Worm (Caenorhabditis elegans): ENCODE results near the gene mcm-6.

Gene mcm-6

DNA sequence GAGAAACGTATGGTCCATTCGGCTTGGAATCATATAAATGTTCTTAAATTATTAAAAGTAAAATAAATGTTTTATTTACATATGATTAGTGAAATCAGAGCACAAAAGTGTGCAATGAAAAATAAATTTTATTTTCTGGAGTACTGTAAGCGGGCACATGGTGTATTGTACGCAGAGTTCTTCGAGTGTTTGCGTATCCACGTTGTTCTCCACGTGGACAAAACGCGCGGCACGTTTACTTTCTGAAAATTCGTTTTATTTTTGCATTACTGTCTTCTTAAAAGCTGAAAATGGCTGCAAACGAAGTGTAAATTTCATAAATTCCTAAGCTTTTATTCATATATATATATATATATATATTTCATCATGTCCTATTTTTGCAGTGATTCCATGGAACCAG lies 38.4 kb downstream of the mcm-6 start:
- TF ChIP-seq tbx-2 (tag; optimal IDR thresholded peaks at IDR 0.05) (no peak), ztf-16 (tag; optimal IDR thresholded peaks at IDR 0.05) (no peak), ceh-6 (GFP tag; optimal IDR thresholded peaks at IDR 0.05) (no peak), ceh-34 (tag; optimal IDR thresholded peaks at IDR 0.05) (no peak), ceh-22 (tag; optimal IDR thresholded peaks at IDR 0.05) (no peak), che-1 (tag; optimal IDR thresholded peaks at IDR 0.05) (no peak), npax-4 (tag; optimal IDR thresholded peaks at IDR 0.05) (no peak), sox-4 (tag; optimal IDR thresholded peaks at IDR 0.05) (no peak), hlh-30 (tag; optimal IDR thresholded peaks at IDR 0.05; ENCODE audit: insufficient read depth) (no peak), elt-4 (tag; optimal IDR thresholded peaks at IDR 0.05) (no peak)

- no peak for TF ChIP-seq ref-2 (tag; optimal IDR thresholded peaks at IDR 0.05)
- no peak for TF ChIP-seq pat-9 (tag; optimal IDR thresholded peaks at IDR 0.05)
- TF ChIP-seq syd-9 (tag; optimal IDR thresholded peaks at IDR 0.05), result no peak
- TF ChIP-seq sdc-2 (tag; optimal IDR thresholded peaks at IDR 0.05), result no peak
- TF ChIP-seq ceh-6 (GFP tag; optimal IDR thresholded peaks at IDR 0.05), result no peak
- no peak for TF ChIP-seq pros-1 (tag; optimal IDR thresholded peaks at IDR 0.05)
- TF ChIP-seq mec-3 (tag; optimal IDR thresholded peaks at IDR 0.05; ENCODE audit: borderline replicate concordance), result no peak
- no peak for TF ChIP-seq pqm-1 (tag; optimal IDR thresholded peaks at IDR 0.05)
- TF ChIP-seq ceh-9 (tag; optimal IDR thresholded peaks at IDR 0.05), result no peak
These were observed 40.7 kb downstream of the mcm-6 start, which contains the start of gene K11H3.8 for ce11 chrIII:9834888-9835287. Gene K11H3.8, plus strand, starts transcription at chrIII:9835188.

- no peak for TF ChIP-seq F13H6.1 (tag; optimal IDR thresholded peaks at IDR 0.05)
These were observed 49.5 kb downstream of the mcm-6 start, which contains the start of gene K11H3.5 for ce11 chrIII:9843715-9844114. Gene K11H3.5, plus strand, starts transcription at chrIII:9843768.

DNA sequence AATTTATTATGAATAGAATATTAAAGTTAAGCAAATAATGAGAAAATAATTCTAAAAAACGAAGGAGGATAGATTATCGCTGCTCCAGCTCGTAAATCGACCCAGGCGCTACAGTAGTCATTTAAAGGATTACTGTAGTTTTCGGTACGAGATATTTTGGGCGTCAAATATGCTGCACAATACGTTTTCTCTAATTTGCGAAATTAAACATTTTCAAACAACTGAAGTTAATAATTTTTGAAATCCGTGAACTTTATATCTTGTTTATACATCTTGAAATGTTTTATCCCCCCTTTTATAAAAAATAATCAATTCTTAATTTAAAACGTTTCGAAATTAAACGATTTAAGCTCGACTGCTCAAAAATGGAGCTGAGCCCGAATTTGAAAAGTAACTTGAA lies 51.9 kb downstream of the mcm-6 start, which contains the start of gene K11H3.2:
Gene K11H3.2, plus strand, starts transcription at position 301 of the 400 bp plus-strand sequence.
- no peak for TF ChIP-seq ceh-9 (tag; optimal IDR thresholded peaks at IDR 0.05)
- TF ChIP-seq lim-6 (tag; optimal IDR thresholded peaks at IDR 0.05), result no peak
- TF ChIP-seq fkh-10 (GFP tag; optimal IDR thresholded peaks at IDR 0.05), result no peak
- TF ChIP-seq unc-55 (GFP tag; optimal IDR thresholded peaks at IDR 0.05), result no peak
- TF ChIP-seq pag-3 (tag; optimal IDR thresholded peaks at IDR 0.05; ENCODE audit: borderline replicate concordance), result no peak
- no peak for TF ChIP-seq madf-2 (tag; optimal IDR thresholded peaks at IDR 0.05)
- no peak for TF ChIP-seq C38D4.7 (GFP tag; optimal IDR thresholded peaks at IDR 0.05)
- TF ChIP-seq tbx-7 (tag; optimal IDR thresholded peaks at IDR 0.05), result no peak
- no peak for TF ChIP-seq dve-1 (tag; optimal IDR thresholded peaks at IDR 0.05)
- TF ChIP-seq elt-4 (tag; optimal IDR thresholded peaks at IDR 0.05), result no peak
- TF ChIP-seq ztf-16 (tag; optimal IDR thresholded peaks at IDR 0.05), result no peak
- no peak for TF ChIP-seq pha-2 (tag; optimal IDR thresholded peaks at IDR 0.05)
- TF ChIP-seq hlh-8 (tag; optimal IDR thresholded peaks at IDR 0.05), result no peak
- no peak for TF ChIP-seq syd-9 (tag; optimal IDR thresholded peaks at IDR 0.05)
- no peak for TF ChIP-seq elt-2 (tag; optimal IDR thresholded peaks at IDR 0.05)
- TF ChIP-seq ttx-3 (tag; optimal IDR thresholded peaks at IDR 0.05), result no peak
- no peak for TF ChIP-seq npax-4 (tag; optimal IDR thresholded peaks at IDR 0.05)

- TF ChIP-seq unc-55 (GFP tag; optimal IDR thresholded peaks at IDR 0.05) (peak; percentile 11), lin-11 (tag; optimal IDR thresholded peaks at IDR 0.05) (no peak)
These were observed 53.9 kb downstream of the mcm-6 start, which contains the start of gene mrpl-36 for ce11 chrIII:9848083-9848482. Gene mrpl-36, minus strand, starts transcription at chrIII:9848116.
